Worm (Caenorhabditis elegans) whole organism, mixed stage, embryonic: ENCODE data around the gene swsn-4.

Experiments
- M03D4.4 ChIP-seq: sonication (generic microtip); optimal IDR thresholded peaks from 2 replicates; lab custom pipeline; 2017; ENCODE audit warnings: mild to moderate bottlenecking, missing genetic modification characterization, missing compliant biosample characterization
- bed-3 ChIP-seq: fragments of 200-800 bp; sonication (Bioruptor generic); optimal IDR thresholded peaks from 3 replicates; lab custom pipeline; 2018; ENCODE audit warnings: mild to moderate bottlenecking, missing genetic modification characterization, moderate library complexity, missing compliant biosample characterization
- blmp-1 ChIP-seq: fragments of 150-350 bp; optimal IDR thresholded peaks from 2 replicates; lab custom pipeline; 2014; ENCODE audit warnings: missing biosample characterization, missing genetic modification characterization
- ceh-39 ChIP-seq: fragments of 150-350 bp; optimal IDR thresholded peaks from 2 replicates; lab custom pipeline; 2014; ENCODE audit warnings: missing biosample characterization, missing genetic modification characterization
- ceh-43 ChIP-seq: fragments of 200-800 bp; sonication (Bioruptor generic); optimal IDR thresholded peaks from 2 replicates; lab custom pipeline; 2018; ENCODE audit warnings: mild to moderate bottlenecking, missing genetic modification characterization, moderate library complexity, missing compliant biosample characterization
- ceh-83 ChIP-seq: fragments of 200-800 bp; sonication (Bioruptor generic); optimal IDR thresholded peaks from 2 replicates; lab custom pipeline; 2018; ENCODE audit warnings: mild to moderate bottlenecking, missing genetic modification characterization, missing compliant biosample characterization
- ces-1 ChIP-seq: fragments of 150-350 bp; optimal IDR thresholded peaks from 2 replicates; lab custom pipeline; 2014; ENCODE audit warnings: missing biosample characterization, missing genetic modification reagents, missing genetic modification characterization
- cnd-1 ChIP-seq: fragments of 200-800 bp; sonication (Bioruptor generic); optimal IDR thresholded peaks from 2 replicates; lab custom pipeline; 2018; ENCODE audit warnings: mild to moderate bottlenecking, missing genetic modification characterization, missing compliant biosample characterization
- drap-1 ChIP-seq: fragments of 200-800 bp; sonication (Bioruptor generic); optimal IDR thresholded peaks from 3 replicates; lab custom pipeline; 2018; ENCODE audit warnings: mild to moderate bottlenecking, missing genetic modification characterization, missing compliant biosample characterization
- elt-1 ChIP-seq: sonication (generic microtip); optimal IDR thresholded peaks from 2 replicates; lab custom pipeline; 2017; ENCODE audit warnings: missing genetic modification characterization, mild to moderate bottlenecking, missing compliant biosample characterization, antibody characterized with exemption, moderate library complexity, borderline replicate concordance; ENCODE audit not compliant: insufficient read depth
- elt-3 ChIP-seq: fragments of 150-350 bp; optimal IDR thresholded peaks from 2 replicates; lab custom pipeline; 2014; ENCODE audit warnings: missing biosample characterization, missing genetic modification characterization
- flh-1 ChIP-seq: fragments of 200-800 bp; sonication (Bioruptor generic); optimal IDR thresholded peaks from 2 replicates; lab custom pipeline; 2018; ENCODE audit warnings: mild to moderate bottlenecking, missing genetic modification characterization, moderate library complexity, missing compliant biosample characterization
- ham-2 ChIP-seq: fragments of 200-800 bp; sonication (Bioruptor generic); optimal IDR thresholded peaks from 2 replicates; lab custom pipeline; 2018; ENCODE audit warnings: mild to moderate bottlenecking, missing genetic modification characterization, missing compliant biosample characterization
- hlh-1 ChIP-seq: fragments of 150-350 bp; optimal IDR thresholded peaks from 2 replicates; lab custom pipeline; 2014; ENCODE audit warnings: missing biosample characterization, missing genetic modification reagents, missing genetic modification characterization
- lin-13 ChIP-seq: fragments of 150-350 bp; optimal IDR thresholded peaks from 2 replicates; lab custom pipeline; 2014; ENCODE audit warnings: missing biosample characterization, missing genetic modification characterization
- lin-32 ChIP-seq: fragments of 200-800 bp; sonication (Bioruptor generic); optimal IDR thresholded peaks from 2 replicates; lab custom pipeline; 2018; ENCODE audit warnings: mild to moderate bottlenecking, missing genetic modification characterization, missing compliant biosample characterization
- lsy-2 ChIP-seq: fragments of 150-350 bp; optimal IDR thresholded peaks from 2 replicates; lab custom pipeline; 2014; ENCODE audit warnings: missing biosample characterization, missing genetic modification characterization
- mab-5 ChIP-seq: fragments of 150-350 bp; optimal IDR thresholded peaks from 2 replicates; lab custom pipeline; 2014; ENCODE audit warnings: missing biosample characterization, missing genetic modification characterization
- mep-1 ChIP-seq: fragments of 150-350 bp; optimal IDR thresholded peaks from 2 replicates; lab custom pipeline; 2017; ENCODE audit warnings: missing biosample characterization, missing genetic modification reagents, missing genetic modification characterization, inconsistent platforms
- mls-2 ChIP-seq: sonication (generic microtip); optimal IDR thresholded peaks from 2 replicates; lab custom pipeline; 2016; ENCODE audit warnings: mild to moderate bottlenecking, missing genetic modification characterization, moderate library complexity, missing compliant biosample characterization
- nhr-12 ChIP-seq: fragments of 150-350 bp; optimal IDR thresholded peaks from 2 replicates; lab custom pipeline; 2014; ENCODE audit warnings: missing biosample characterization, missing genetic modification characterization
- nhr-2 ChIP-seq: fragments of 150-350 bp; optimal IDR thresholded peaks from 2 replicates; lab custom pipeline; 2014; ENCODE audit warnings: missing biosample characterization, missing genetic modification characterization
- nhr-237 ChIP-seq: fragments of 150-350 bp; optimal IDR thresholded peaks from 2 replicates; lab custom pipeline; 2014; ENCODE audit warnings: missing biosample characterization, missing genetic modification characterization
- nhr-28 ChIP-seq: fragments of 150-350 bp; optimal IDR thresholded peaks from 2 replicates; lab custom pipeline; 2014; ENCODE audit warnings: missing biosample characterization, missing genetic modification characterization
- nhr-76 ChIP-seq: sonication (generic microtip); optimal IDR thresholded peaks from 2 replicates; lab custom pipeline; 2017; ENCODE audit warnings: missing biosample characterization, missing genetic modification characterization
- pha-4 ChIP-seq: fragments of 150-350 bp; optimal IDR thresholded peaks from 2 replicates; lab custom pipeline; 2018; ENCODE audit warnings: missing biosample characterization, missing genetic modification reagents, missing genetic modification characterization
- sem-2 ChIP-seq: fragments of 200-800 bp; sonication (Bioruptor generic); optimal IDR thresholded peaks from 2 replicates; lab custom pipeline; 2018; ENCODE audit warnings: mild to moderate bottlenecking, missing genetic modification characterization, missing compliant biosample characterization
- snpc-4 ChIP-seq: fragments of 150-350 bp; optimal IDR thresholded peaks from 2 replicates; lab custom pipeline; 2014; ENCODE audit warnings: missing biosample characterization, missing genetic modification characterization
- sptf-1 ChIP-seq: sonication (generic microtip); optimal IDR thresholded peaks from 2 replicates; lab custom pipeline; 2017; ENCODE audit warnings: mild to moderate bottlenecking, missing genetic modification characterization, moderate library complexity, missing compliant biosample characterization
- tbx-8 ChIP-seq: fragments of 200-800 bp; sonication (Bioruptor generic); optimal IDR thresholded peaks from 2 replicates; lab custom pipeline; 2018; ENCODE audit warnings: mild to moderate bottlenecking, missing genetic modification characterization, moderate library complexity, missing compliant biosample characterization
- unc-120 ChIP-seq: sonication (generic microtip); optimal IDR thresholded peaks from 2 replicates; lab custom pipeline; 2017; ENCODE audit warnings: missing genetic modification characterization, missing compliant biosample characterization; ENCODE audit not compliant: poor library complexity, severe bottlenecking
- unc-39 ChIP-seq: fragments of 150-350 bp; optimal IDR thresholded peaks from 2 replicates; lab custom pipeline; 2014; ENCODE audit warnings: missing biosample characterization, missing genetic modification characterization
- unc-62 ChIP-seq: fragments of 150-350 bp; optimal IDR thresholded peaks from 2 replicates; lab custom pipeline; 2014; ENCODE audit warnings: missing biosample characterization, missing genetic modification reagents, missing genetic modification characterization
- zip-8 ChIP-seq: fragments of 150-350 bp; optimal IDR thresholded peaks from 2 replicates; lab custom pipeline; 2014; ENCODE audit warnings: missing biosample characterization, missing genetic modification characterization
- ztf-11 ChIP-seq: fragments of 150-350 bp; optimal IDR thresholded peaks from 2 replicates; lab custom pipeline; 2014; ENCODE audit warnings: missing biosample characterization, missing genetic modification characterization

swsn-4 gene

DNA sequence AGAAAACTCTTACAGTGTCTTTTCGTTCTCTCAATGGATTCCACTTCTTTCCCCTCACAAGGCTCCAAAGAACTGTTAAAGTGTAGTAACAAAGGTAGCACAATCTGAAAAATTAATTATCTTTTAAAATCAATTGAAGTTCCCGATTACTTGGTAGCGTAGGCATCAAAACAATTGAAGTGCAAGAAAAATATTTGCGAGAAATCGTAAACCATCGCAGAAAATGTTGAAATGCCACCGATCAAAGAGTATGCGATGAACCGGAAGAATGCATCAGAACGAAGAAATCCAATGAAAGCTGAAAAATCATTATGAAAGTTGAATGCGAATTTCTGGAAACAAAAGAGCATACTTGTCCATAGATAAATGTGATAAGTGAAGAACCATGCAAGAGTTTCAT lies 20.7 kb downstream of the swsn-4 start:
- no peak for TF ChIP-seq zip-8 (tag; lab: Kevin White, UChicago)
- no peak for TF ChIP-seq mep-1 (tag; lab: Kevin White, UChicago)
- TF ChIP-seq cnd-1: no peak
- TF ChIP-seq lin-32 (GFP tag; lab: Kevin White, UChicago): no peak
- no peak for TF ChIP-seq nhr-76 (tag; lab: Kevin White, UChicago)
- TF ChIP-seq lin-13 (tag; lab: Kevin White, UChicago): no peak
- TF ChIP-seq nhr-12 (tag; lab: Kevin White, UChicago): no peak
- TF ChIP-seq unc-62 (GFP tag; lab: Kevin White, UChicago): no peak
- no peak for TF ChIP-seq ceh-43 (GFP tag; lab: Kevin White, UChicago)
- TF ChIP-seq ceh-83 (GFP tag; lab: Kevin White, UChicago): no peak
- no peak for TF ChIP-seq pha-4 (tag; lab: Kevin White, UChicago)
- TF ChIP-seq unc-39: no peak
- no peak for TF ChIP-seq nhr-237 (tag; lab: Kevin White, UChicago)

DNA sequence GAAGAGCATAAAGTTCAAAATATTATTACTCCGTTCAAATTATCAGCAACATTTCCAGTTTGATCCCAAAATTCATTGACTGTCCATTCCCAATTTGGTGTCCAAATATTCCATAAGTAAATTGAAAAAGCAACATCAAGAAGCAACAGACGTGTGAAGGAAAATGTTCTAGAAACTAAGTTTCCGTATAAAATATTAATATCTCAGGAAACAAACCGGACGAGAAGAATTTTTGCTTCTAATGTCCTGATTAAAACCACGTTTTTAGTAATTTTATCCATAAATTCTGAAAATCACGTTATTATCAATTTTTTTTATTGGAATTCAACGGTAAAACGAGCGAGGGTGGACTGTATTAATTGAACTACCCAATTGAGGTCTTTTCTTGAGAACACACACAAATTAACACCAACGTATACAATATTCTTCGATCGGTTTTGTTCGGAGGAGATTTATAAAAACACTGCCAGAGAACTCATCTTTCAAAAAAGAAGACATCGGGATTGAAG lies 21.2 kb downstream of the swsn-4 start, which contains the start of gene pigq-1:
Gene pigq-1 (minus strand): TSS at position 286 of the 509 bp plus-strand sequence.
- TF ChIP-seq ztf-11 (tag; lab: Kevin White, UChicago) (no peak), ces-1 (GFP tag; lab: Kevin White, UChicago) (no peak), drap-1 (GFP tag; lab: Kevin White, UChicago) (no peak), bed-3 (GFP tag; lab: Kevin White, UChicago) (no peak), nhr-2 (tag; lab: Kevin White, UChicago) (no peak), ceh-39 (tag; lab: Kevin White, UChicago) (no peak), mep-1 (tag; lab: Kevin White, UChicago) (no peak), nhr-28 (tag; lab: Kevin White, UChicago) (no peak), ceh-43 (GFP tag; lab: Kevin White, UChicago) (no peak), snpc-4 (no peak), nhr-76 (tag; lab: Kevin White, UChicago) (no peak), elt-3 (tag; lab: Kevin White, UChicago) (no peak), mls-2 (no peak)

- no peak for TF ChIP-seq ceh-83 (GFP tag; lab: Kevin White, UChicago)
- TF ChIP-seq nhr-76 (tag; lab: Kevin White, UChicago): no peak
- TF ChIP-seq flh-1 (GFP tag; lab: Kevin White, UChicago): no peak
- no peak for TF ChIP-seq lin-32 (GFP tag; lab: Kevin White, UChicago)
- TF ChIP-seq unc-120 (tag; lab: Kevin White, UChicago): no peak
- TF ChIP-seq pha-4 (tag; lab: Kevin White, UChicago): no peak
- TF ChIP-seq nhr-2 (tag; lab: Kevin White, UChicago): no peak
- TF ChIP-seq elt-3 (tag; lab: Kevin White, UChicago): no peak
- no peak for TF ChIP-seq lsy-2 (tag; lab: Kevin White, UChicago)
These were observed 23.1 kb downstream of the swsn-4 start for ce11 chrIV:11148788-11149366.

DNA sequence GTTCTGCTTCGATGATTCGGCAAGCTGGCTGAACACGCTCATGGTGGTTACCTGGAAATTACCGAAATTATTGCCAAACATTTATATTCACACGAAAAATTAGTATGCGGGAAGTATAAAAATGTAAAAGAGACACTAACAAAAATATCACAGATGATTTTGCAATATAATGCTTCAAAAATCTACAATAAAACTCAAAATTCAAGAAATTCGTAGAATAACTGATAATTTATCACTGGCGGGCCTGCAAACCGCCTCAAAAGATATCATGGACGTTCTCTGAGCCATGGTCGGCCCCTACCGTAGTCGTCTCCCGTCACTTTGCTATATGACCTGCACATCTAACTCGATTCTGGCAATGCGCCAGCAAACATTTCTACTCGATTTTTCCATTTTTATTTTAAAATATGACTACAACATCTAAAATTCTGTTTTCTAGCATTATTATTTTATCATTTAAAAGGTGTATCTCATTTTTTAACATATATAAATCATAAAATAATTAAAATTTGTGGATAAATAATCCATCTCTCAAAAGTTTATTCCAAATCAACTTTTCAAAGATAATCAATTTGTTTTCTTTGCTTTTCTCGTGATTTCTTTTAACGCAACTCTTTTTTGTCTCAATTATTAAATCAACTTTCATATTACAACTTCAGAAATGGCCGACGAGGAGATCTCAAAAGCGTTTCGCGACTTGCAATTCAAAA lies 23.8 kb downstream of the swsn-4 start, which contains the start of the genes F01G4.6 and pfd-1:
Gene F01G4.6 (minus strand): TSS at position 51 of the 710 bp plus-strand sequence.
Gene pfd-1 (plus strand): TSS at position 660 of the 710 bp plus-strand sequence.
- TF ChIP-seq hlh-1 (tag; lab: Kevin White, UChicago) (peak; percentile 57), bed-3 (GFP tag; lab: Kevin White, UChicago) (no peak), ztf-11 (tag; lab: Kevin White, UChicago) (no peak), flh-1 (GFP tag; lab: Kevin White, UChicago) (no peak), blmp-1 (tag; lab: Kevin White, UChicago) (peak; percentile 23), ceh-39 (tag; lab: Kevin White, UChicago) (peak; percentile 29), tbx-8 (GFP tag; lab: Kevin White, UChicago) (no peak), mls-2 (no peak), nhr-237 (tag; lab: Kevin White, UChicago) (peak; percentile 88), lin-13 (tag; lab: Kevin White, UChicago) (peak; percentile 79), unc-120 (tag; lab: Kevin White, UChicago) (peak; percentile 69), elt-1 (tag; lab: Kevin White, UChicago) (no peak), sem-2 (GFP tag; lab: Kevin White, UChicago) (no peak), drap-1 (GFP tag; lab: Kevin White, UChicago) (peak; percentile 20), mab-5 (no peak), sptf-1 (peak; percentile 74), unc-62 (GFP tag; lab: Kevin White, UChicago) (peak; percentile 58), nhr-76 (tag; lab: Kevin White, UChicago) (no peak), nhr-2 (tag; lab: Kevin White, UChicago) (peak; percentile 24), pha-4 (tag; lab: Kevin White, UChicago) (peak; percentile 71), ham-2 (GFP tag; lab: Kevin White, UChicago) (no peak), M03D4.4 (tag; lab: Kevin White, UChicago) (peak; percentile 65), lin-32 (GFP tag; lab: Kevin White, UChicago) (no peak), unc-39 (no peak), lsy-2 (tag; lab: Kevin White, UChicago) (peak; percentile 97), nhr-28 (tag; lab: Kevin White, UChicago) (no peak), nhr-12 (tag; lab: Kevin White, UChicago) (no peak), elt-3 (tag; lab: Kevin White, UChicago) (no peak), ces-1 (GFP tag; lab: Kevin White, UChicago) (peak; percentile 86), snpc-4 (no peak), ceh-43 (GFP tag; lab: Kevin White, UChicago) (no peak), cnd-1 (peak; percentile 25), mep-1 (tag; lab: Kevin White, UChicago) (peak; percentile 82), ceh-83 (GFP tag; lab: Kevin White, UChicago) (no peak), zip-8 (tag; lab: Kevin White, UChicago) (no peak)
